Worm (Caenorhabditis elegans): ENCODE results near the gene sdz-32.
"Not testable (repeated sequence)": the region's sequence is repeated elsewhere in the genome, so short reads cannot be mapped to it uniquely, and the experiment has no call there.

The sdz-32 gene

DNA sequence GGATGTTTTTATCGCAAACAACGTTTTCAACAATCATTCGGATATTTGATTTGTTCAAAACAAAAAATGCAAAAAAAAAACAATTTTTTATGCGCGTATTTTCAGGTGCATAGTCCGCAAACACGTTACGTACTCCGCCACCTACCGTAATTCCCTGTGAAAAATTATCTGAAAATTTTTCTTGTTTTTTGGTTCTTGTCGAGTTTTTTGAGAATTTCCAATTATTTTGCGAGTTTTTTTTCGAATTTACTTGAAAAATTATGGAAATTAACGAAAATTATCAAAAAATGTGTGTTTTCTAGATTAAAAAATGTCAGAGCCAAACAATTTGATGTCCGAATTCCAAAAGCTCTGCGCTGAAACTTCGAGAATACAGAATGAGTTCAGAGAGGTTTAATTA lies 21.4 kb upstream of the sdz-32 start, which contains the start of gene C16C8.12:
Gene C16C8.12 (plus strand): TSS at position 301 of the 400 bp plus-strand sequence.
- TF ChIP-seq klf-2 (GFP tag; conservative IDR thresholded peaks at IDR 0.05) (no peak), tab-1 (GFP tag; IDR thresholded peaks at IDR 0.05) (no peak), med-1 (GFP tag; optimal IDR thresholded peaks at IDR 0.05; ENCODE audit: insufficient read depth) (no peak), T22C8.4 (GFP tag; IDR thresholded peaks at IDR 0.05) (no peak), ref-1 (GFP tag; conservative IDR thresholded peaks at IDR 0.05) (no peak), ztf-23 (GFP tag; IDR thresholded peaks at IDR 0.05) (no peak), flt-1 (GFP tag; IDR thresholded peaks at IDR 0.05) (no peak), ztf-29 (GFP tag; IDR thresholded peaks at IDR 0.05) (no peak), cog-1 (tag; optimal IDR thresholded peaks at IDR 0.05) (no peak)

ce11 chrII:3453521-3453920 lies 20.3 kb upstream of the sdz-32 start, which contains the start of gene C16C8.11:
TSS of gene C16C8.11 (plus strand) at chrII:3453708.
- TF ChIP-seq T22C8.4 (GFP tag; IDR thresholded peaks at IDR 0.05) (no peak), ref-1 (GFP tag; conservative IDR thresholded peaks at IDR 0.05) (no peak), ztf-29 (GFP tag; IDR thresholded peaks at IDR 0.05) (no peak), klf-2 (GFP tag; conservative IDR thresholded peaks at IDR 0.05) (no peak), med-1 (GFP tag; optimal IDR thresholded peaks at IDR 0.05; ENCODE audit: insufficient read depth) (no peak), tab-1 (GFP tag; IDR thresholded peaks at IDR 0.05) (no peak), ztf-23 (GFP tag; IDR thresholded peaks at IDR 0.05) (no peak), flt-1 (GFP tag; IDR thresholded peaks at IDR 0.05) (no peak), cog-1 (tag; optimal IDR thresholded peaks at IDR 0.05) (no peak)

- TF ChIP-seq ztf-29 (GFP tag; IDR thresholded peaks at IDR 0.05) (no peak; the same call in 1 of the 2 replicates), tab-1 (GFP tag; IDR thresholded peaks at IDR 0.05) (no peak), flt-1 (GFP tag; IDR thresholded peaks at IDR 0.05) (no peak), klf-2 (GFP tag; conservative IDR thresholded peaks at IDR 0.05) (no peak), med-1 (GFP tag; optimal IDR thresholded peaks at IDR 0.05; ENCODE audit: insufficient read depth) (no peak), ztf-23 (GFP tag; IDR thresholded peaks at IDR 0.05) (no peak), T22C8.4 (GFP tag; IDR thresholded peaks at IDR 0.05) (no peak), cog-1 (tag; optimal IDR thresholded peaks at IDR 0.05) (no peak), ref-1 (GFP tag; conservative IDR thresholded peaks at IDR 0.05) (no peak)
Measured at ce11 chrII:3458209-3458608, 15.6 kb upstream of the sdz-32 start, which contains the start of the genes C16C8.26 and C16C8.19. TSS of gene C16C8.26 (minus strand) at chrII:3458309. TSS of gene C16C8.19 (plus strand) at chrII:3458487.

- TF ChIP-seq med-1 (GFP tag; optimal IDR thresholded peaks at IDR 0.05; ENCODE audit: insufficient read depth) (no peak), T22C8.4 (GFP tag; IDR thresholded peaks at IDR 0.05) (no peak), cog-1 (tag; optimal IDR thresholded peaks at IDR 0.05) (no peak), ref-1 (GFP tag; conservative IDR thresholded peaks at IDR 0.05) (no peak), tab-1 (GFP tag; IDR thresholded peaks at IDR 0.05) (no peak), ztf-29 (GFP tag; IDR thresholded peaks at IDR 0.05) (no peak)
Measured at ce11 chrII:3459199-3459598, 14.6 kb upstream of the sdz-32 start.

- no peak for TF ChIP-seq med-1 (GFP tag; optimal IDR thresholded peaks at IDR 0.05; ENCODE audit: insufficient read depth)
- no peak for TF ChIP-seq tab-1 (GFP tag; IDR thresholded peaks at IDR 0.05)
- TF ChIP-seq flt-1 (GFP tag; IDR thresholded peaks at IDR 0.05) = no peak
- no peak for TF ChIP-seq ztf-29 (GFP tag; IDR thresholded peaks at IDR 0.05)
- no peak for TF ChIP-seq ref-1 (GFP tag; conservative IDR thresholded peaks at IDR 0.05)
- TF ChIP-seq cog-1 (tag; optimal IDR thresholded peaks at IDR 0.05) = no peak
- no peak for TF ChIP-seq ztf-23 (GFP tag; IDR thresholded peaks at IDR 0.05)
- TF ChIP-seq T22C8.4 (GFP tag; IDR thresholded peaks at IDR 0.05) = no peak
Measured at ce11 chrII:3460048-3460447, 13.8 kb upstream of the sdz-32 start, which contains the start of gene C16C8.7. TSS of gene C16C8.7 (minus strand) at chrII:3460148.

- TF ChIP-seq ztf-23 (GFP tag; IDR thresholded peaks at IDR 0.05) = no peak
- TF ChIP-seq ztf-29 (GFP tag; IDR thresholded peaks at IDR 0.05) = no peak
- no peak for TF ChIP-seq T22C8.4 (GFP tag; IDR thresholded peaks at IDR 0.05)
Measured at ce11 chrII:3461586-3461985, 12.3 kb upstream of the sdz-32 start, which contains the start of gene C16C8.8. TSS of gene C16C8.8 (minus strand) at chrII:3461686.

DNA sequence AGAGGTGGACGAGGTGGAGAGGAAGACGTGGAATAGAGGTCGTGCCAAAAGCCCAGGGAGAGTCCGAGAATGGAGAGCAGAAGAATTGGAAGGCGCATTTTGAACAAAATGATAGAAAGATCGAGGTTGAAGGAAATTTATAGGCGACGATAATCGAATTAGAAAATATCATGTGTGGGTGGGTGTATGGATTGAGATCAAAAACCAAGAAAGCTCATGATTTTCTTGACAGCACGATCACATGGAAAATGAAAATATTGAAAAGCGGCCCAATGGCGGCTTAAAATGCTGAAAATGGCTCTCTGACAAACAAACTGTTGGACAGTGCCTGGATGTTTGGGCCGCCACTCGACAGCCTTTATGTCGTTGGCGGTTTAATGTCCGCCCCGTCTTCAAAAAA lies 10.7 kb upstream of the sdz-32 start, which contains the start of gene C16C8.9:
Gene C16C8.9 (minus strand): TSS at position 101 of the 400 bp plus-strand sequence.
- no peak for TF ChIP-seq T22C8.4 (GFP tag; IDR thresholded peaks at IDR 0.05)
- TF ChIP-seq ztf-23 (GFP tag; IDR thresholded peaks at IDR 0.05) = no peak
- TF ChIP-seq med-1 (GFP tag; optimal IDR thresholded peaks at IDR 0.05; ENCODE audit: insufficient read depth) = no peak
- no peak for TF ChIP-seq cog-1 (tag; optimal IDR thresholded peaks at IDR 0.05)
- TF ChIP-seq tab-1 (GFP tag; IDR thresholded peaks at IDR 0.05) = no peak
- no peak for TF ChIP-seq flt-1 (GFP tag; IDR thresholded peaks at IDR 0.05)
- no peak for TF ChIP-seq ztf-29 (GFP tag; IDR thresholded peaks at IDR 0.05)
- TF ChIP-seq ref-1 (GFP tag; conservative IDR thresholded peaks at IDR 0.05) = no peak
- TF ChIP-seq klf-2 (GFP tag; conservative IDR thresholded peaks at IDR 0.05) = no peak

- not testable (repeated sequence) for TF ChIP-seq flt-1 (GFP tag; IDR thresholded peaks at IDR 0.05); ztf-23 (GFP tag; IDR thresholded peaks at IDR 0.05); cog-1 (tag; optimal IDR thresholded peaks at IDR 0.05)
Measured at ce11 chrII:3464580-3464979, 9.3 kb upstream of the sdz-32 start, which contains the start of gene C16C8.10. TSS of gene C16C8.10 (minus strand) at chrII:3464680.

- TF ChIP-seq cog-1 (tag; optimal IDR thresholded peaks at IDR 0.05) (no peak), ref-1 (GFP tag; conservative IDR thresholded peaks at IDR 0.05) (no peak), ztf-23 (GFP tag; IDR thresholded peaks at IDR 0.05) (no peak), ztf-29 (GFP tag; IDR thresholded peaks at IDR 0.05) (no peak), med-1 (GFP tag; optimal IDR thresholded peaks at IDR 0.05; ENCODE audit: insufficient read depth) (no peak), flt-1 (GFP tag; IDR thresholded peaks at IDR 0.05) (no peak), T22C8.4 (GFP tag; IDR thresholded peaks at IDR 0.05) (no peak), klf-2 (GFP tag; conservative IDR thresholded peaks at IDR 0.05) (no peak), tab-1 (GFP tag; IDR thresholded peaks at IDR 0.05) (no peak)
Measured at ce11 chrII:3470549-3470948, 3.3 kb upstream of the sdz-32 start, which contains the start of gene Y49F6B.20. TSS of gene Y49F6B.20 (minus strand) at chrII:3470649.

DNA sequence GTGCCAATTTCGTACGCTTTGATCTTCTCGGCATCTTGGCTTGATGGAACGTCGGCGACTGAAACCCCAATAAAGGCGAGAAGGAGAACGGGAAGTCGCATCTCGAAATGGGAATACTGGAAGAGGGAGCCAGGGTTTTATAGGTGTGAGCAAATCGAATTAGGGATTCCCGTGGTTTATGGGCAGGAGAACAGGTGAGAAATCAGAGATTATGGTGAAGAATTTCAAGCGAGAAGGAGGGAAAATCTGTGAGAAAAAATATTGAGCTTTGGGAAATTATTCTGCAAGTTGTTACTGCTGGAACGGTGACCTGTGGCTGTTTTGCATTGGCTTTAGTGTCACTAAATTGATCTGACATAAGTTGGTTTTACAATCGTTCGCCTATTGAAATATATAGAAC lies 2.2 kb upstream of the sdz-32 start, which contains the start of gene Y49F6B.13:
Gene Y49F6B.13 (minus strand): TSS at position 101 of the 400 bp plus-strand sequence.
- no peak for TF ChIP-seq T22C8.4 (GFP tag; IDR thresholded peaks at IDR 0.05)
- TF ChIP-seq klf-2 (GFP tag; conservative IDR thresholded peaks at IDR 0.05) = no peak

Data from whole organism, midembryonic.